Fruit fly (Drosophila melanogaster): ENCODE measurements around the gene Ns3.
A peak's percentile ranks its signal among the peaks of the same experiment; 100 is the strongest.

Gene Ns3

DNA sequence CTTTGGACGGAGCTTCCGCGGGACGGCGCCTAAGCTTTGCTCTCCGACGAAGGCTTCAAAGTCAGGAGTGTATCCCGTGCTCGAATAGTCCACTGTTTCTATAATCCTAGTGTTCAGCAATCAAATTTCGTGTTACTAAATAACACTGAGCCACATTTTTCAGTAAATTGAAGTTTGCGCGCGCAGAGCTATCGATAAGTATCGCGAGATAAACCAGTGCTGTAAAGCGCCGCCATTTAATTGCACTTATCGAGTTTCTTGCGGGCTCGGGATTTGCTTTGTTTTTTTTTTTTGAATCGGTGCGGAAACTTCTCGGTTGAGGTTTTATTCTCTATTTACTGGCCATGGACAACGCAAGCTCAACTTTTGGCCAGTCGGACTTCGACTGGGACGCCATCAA, 12.8 kb upstream of the Ns3 start, which contains the start of the genes Rab27 and mei-38 (continued):
- no peak for TF ChIP-seq HHEX (GFP tag; optimal IDR thresholded peaks at IDR 0.05)
- TF ChIP-seq CG13624 (GFP tag; optimal IDR thresholded peaks at IDR 0.05): peak; percentile 39
- peak; percentile 60; the same call in 1 of the 2 replicates for TF ChIP-seq inv (GFP tag; IDR thresholded peaks at IDR 0.05; ENCODE audit: partially characterized antibody)
- peak; percentile 97 for TF ChIP-seq E2f2 (GFP tag; IDR thresholded peaks at IDR 0.05)
- peak in 1 of 2 experiments; percentile 28 for TF ChIP-seq Pdp1 (GFP tag; optimal IDR thresholded peaks at IDR 0.05)
- TF ChIP-seq pum (GFP tag; optimal IDR thresholded peaks at IDR 0.05): no peak
- no peak for TF ChIP-seq HLH3B (GFP tag; IDR thresholded peaks at IDR 0.05)
- peak; percentile 33; the same call in 1 of the 2 replicates for TF ChIP-seq ato (GFP tag; IDR thresholded peaks at IDR 0.05; ENCODE audit: partially characterized antibody)
- TF ChIP-seq ab (GFP tag; optimal IDR thresholded peaks at IDR 0.05): no peak
- TF ChIP-seq phol (tag; optimal IDR thresholded peaks at IDR 0.05): peak; percentile 48
- TF ChIP-seq pho (GFP tag; optimal IDR thresholded peaks at IDR 0.05): peak; percentile 37
- TF ChIP-seq fd3F (GFP tag; optimal IDR thresholded peaks at IDR 0.05): no peak
- TF ChIP-seq lilli (GFP tag; optimal IDR thresholded peaks at IDR 0.05): peak; percentile 18
- TF ChIP-seq CG31365 (tag; optimal IDR thresholded peaks at IDR 0.05): no peak
- TF ChIP-seq cg (GFP tag; optimal IDR thresholded peaks at IDR 0.05): no peak
- no peak for TF ChIP-seq gsb (GFP tag; IDR thresholded peaks at IDR 0.05)
- TF ChIP-seq CG6272 (GFP tag; IDR thresholded peaks at IDR 0.05): no peak
- peak; percentile 76 for TF ChIP-seq Med (GFP tag)
- no peak for TF ChIP-seq CG13296 (GFP tag; optimal IDR thresholded peaks at IDR 0.05)
- no peak for TF ChIP-seq CG10565 (GFP tag; optimal IDR thresholded peaks at IDR 0.05)
- TF ChIP-seq Optix (GFP tag; IDR thresholded peaks at IDR 0.05): no peak
- TF ChIP-seq Asciz (GFP tag; optimal IDR thresholded peaks at IDR 0.05): no peak
- TF ChIP-seq croc (GFP tag; conservative IDR thresholded peaks at IDR 0.05): no peak
- no peak for TF ChIP-seq h (optimal IDR thresholded peaks at IDR 0.05)
- peak; percentile 36; the same call in 1 of the 3 replicates for TF ChIP-seq CG11456 (GFP tag; IDR thresholded peaks at IDR 0.05)
- TF ChIP-seq Atf-2 (GFP tag; optimal IDR thresholded peaks at IDR 0.05): no peak
- TF ChIP-seq CG3065 (GFP tag; optimal IDR thresholded peaks at IDR 0.05): no peak
- peak; percentile 32 for TF ChIP-seq CG9797 (GFP tag; optimal IDR thresholded peaks at IDR 0.05)
- peak; percentile 74 for TF ChIP-seq CG6791 (GFP tag; IDR thresholded peaks at IDR 0.05; ENCODE audit: partially characterized antibody)
- TF ChIP-seq odd (GFP tag; optimal IDR thresholded peaks at IDR 0.05): no peak
- TF ChIP-seq HLH4C (GFP tag; IDR thresholded peaks at IDR 0.05; ENCODE audit: partially characterized antibody): peak; percentile 62; the same call in 2 of the 3 replicates
- no peak for TF ChIP-seq jigr1 (GFP tag; IDR thresholded peaks at IDR 0.05)
- no peak for TF ChIP-seq CG15269 (tag; optimal IDR thresholded peaks at IDR 0.05)
- peak; percentile 40 to 56 for TF ChIP-seq dpn (GFP tag; optimal IDR thresholded peaks at IDR 0.05)
- TF ChIP-seq dm (GFP tag; optimal IDR thresholded peaks at IDR 0.05): no peak
- no peak for TF ChIP-seq mirr (GFP tag; optimal IDR thresholded peaks at IDR 0.05)
- TF ChIP-seq CG7987 (GFP tag; optimal IDR thresholded peaks at IDR 0.05): no peak
- no peak for TF ChIP-seq CG5953 (GFP tag; IDR thresholded peaks at IDR 0.05)
- TF ChIP-seq CG13775 (GFP tag; optimal IDR thresholded peaks at IDR 0.05): no peak
- TF ChIP-seq lov (optimal IDR thresholded peaks at IDR 0.05): no peak
- no peak for TF ChIP-seq lov (GFP tag; IDR thresholded peaks at IDR 0.05)
- TF ChIP-seq CG11085 (GFP tag; IDR thresholded peaks at IDR 0.05): no peak
- no peak for TF ChIP-seq D (optimal IDR thresholded peaks at IDR 0.05)
- no peak for TF ChIP-seq D (GFP tag; optimal IDR thresholded peaks at IDR 0.05)
- TF ChIP-seq pnt (GFP tag; optimal IDR thresholded peaks at IDR 0.05): no peak
- TF ChIP-seq sisA (GFP tag; IDR thresholded peaks at IDR 0.05): no peak
- no peak for TF ChIP-seq D19B (GFP tag; optimal IDR thresholded peaks at IDR 0.05)
- no peak for TF ChIP-seq CG8924 (tag; optimal IDR thresholded peaks at IDR 0.05)
- no peak for TF ChIP-seq CG14050 (GFP tag; IDR thresholded peaks at IDR 0.05)
- peak; percentile 75 for TF ChIP-seq Myb (GFP tag; optimal IDR thresholded peaks at IDR 0.05)
- no peak for TF ChIP-seq unpg (GFP tag; optimal IDR thresholded peaks at IDR 0.05)
- no peak for TF ChIP-seq abd-A (tag; optimal IDR thresholded peaks at IDR 0.05)

Data from whole organism, embryonic.